Fruit fly (Drosophila melanogaster) Kc167 (cell line): Measurements from ENCODE around the gene Rint1.

Source experiments
- Sin3A ChIP-seq: fragments of >200 bp; optimal IDR thresholded peaks from 2 replicates; lab custom pipeline; 2018; ENCODE audit warnings: missing external identifiers
- h ChIP-seq: fragments of >200 bp; optimal IDR thresholded peaks from 3 replicates; lab custom pipeline; 2018; ENCODE audit warnings: missing external identifiers
- psq ChIP-seq: fragments of >200 bp; optimal IDR thresholded peaks from 2 replicates; lab custom pipeline; 2017; ENCODE audit warnings: missing external identifiers

DNA sequence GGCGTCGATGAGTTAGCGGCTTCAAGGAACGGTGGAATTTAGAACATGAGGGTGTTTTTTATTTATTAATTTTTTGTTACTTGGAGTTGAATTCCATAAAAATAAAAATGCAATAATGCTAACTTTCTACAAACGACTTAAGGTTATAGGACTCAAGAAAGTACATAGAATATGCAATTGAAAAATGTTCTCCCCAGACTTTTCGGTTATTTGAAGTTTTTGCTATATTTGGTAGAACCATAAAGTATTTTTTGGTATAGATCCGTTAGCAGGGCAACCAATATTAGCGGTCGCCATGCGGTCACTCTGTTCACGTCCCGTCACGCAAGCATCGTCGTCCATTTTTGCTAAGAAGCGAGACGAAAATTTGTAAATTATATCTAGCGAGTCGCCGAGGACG lies 46.1 kb downstream of the Rint1 start, which contains the start of gene akirin:
- TF ChIP-seq psq (lab: Kevin White, UChicago): no peak
- no peak for TF ChIP-seq h (lab: Kevin White, UChicago)
- no peak for TF ChIP-seq Sin3A
